Fruit fly (Drosophila melanogaster) whole organism, embryonic: ENCODE data around the gene Ifrd1.

Experiments used
- Asciz ChIP-seq: fragments of 200-800 bp; sonication (Bioruptor generic); optimal IDR thresholded peaks from 2 replicates; lab custom pipeline; 2017; ENCODE audit warnings: missing biosample characterization, mild to moderate bottlenecking, missing genetic modification characterization, missing genetic modification reagents
- B-H1 ChIP-seq: fragments of 200-800 bp; sonication (Bioruptor generic); IDR thresholded peaks from 3 replicates; pipeline ENCODE4 v1.3.6; 2022; ENCODE audit warnings: missing biosample characterization, missing genetic modification characterization
- BEAF-32 ChIP-seq: fragments of 200-800 bp; sonication (Bioruptor generic); optimal IDR thresholded peaks from 3 replicates; lab custom pipeline; 2017; ENCODE audit warnings: missing biosample characterization, missing genetic modification characterization, mild to moderate bottlenecking, moderate library complexity, missing genetic modification reagents
- C15 ChIP-seq: fragments of 200-800 bp; sonication (Bioruptor generic); IDR thresholded peaks from 3 replicates; pipeline ENCODE4 v1.3.6; 2022; ENCODE audit warnings: missing biosample characterization, missing genetic modification characterization
- CG11247 ChIP-seq: fragments of 200-800 bp; sonication (Bioruptor generic); IDR thresholded peaks from 2 replicates; pipeline ENCODE4 v1.3.6; 2022; ENCODE audit warnings: missing biosample characterization, missing genetic modification characterization
- CG11695 ChIP-seq: fragments of 200-800 bp; sonication (Bioruptor generic); IDR thresholded peaks from 3 replicates; pipeline ENCODE4 v1.3.6; 2022; ENCODE audit warnings: missing biosample characterization, missing genetic modification characterization
- CG11696 ChIP-seq: fragments of 200-800 bp; sonication (Bioruptor generic); IDR thresholded peaks from 2 replicates; pipeline ENCODE4 v1.3.6; 2022; ENCODE audit warnings: missing biosample characterization, missing genetic modification characterization
- CG12769 ChIP-seq: fragments of 200-800 bp; sonication (Bioruptor generic); optimal IDR thresholded peaks from 2 replicates; lab custom pipeline; 2019; ENCODE audit warnings: missing biosample characterization, mild to moderate bottlenecking, missing genetic modification characterization, moderate library complexity
- CG13424 ChIP-seq: fragments of 200-800 bp; sonication (Bioruptor generic); optimal IDR thresholded peaks from 2 replicates; lab custom pipeline; 2019; ENCODE audit warnings: missing biosample characterization, mild to moderate bottlenecking, missing genetic modification characterization, moderate library complexity
- CG14667 ChIP-seq: fragments of 200-800 bp; sonication (Bioruptor generic); IDR thresholded peaks from 2 replicates; pipeline ENCODE4 v1.3.6; 2022; ENCODE audit warnings: missing biosample characterization, missing genetic modification characterization
- CG14710 ChIP-seq: fragments of 200-800 bp; sonication (Bioruptor generic); optimal IDR thresholded peaks from 3 replicates; lab custom pipeline; 2019; ENCODE audit warnings: missing biosample characterization, mild to moderate bottlenecking, missing genetic modification characterization, moderate library complexity
- CG15514 ChIP-seq: fragments of 200-800 bp; sonication (Bioruptor generic); optimal IDR thresholded peaks from 3 replicates; lab custom pipeline; 2017; ENCODE audit warnings: missing biosample characterization, missing genetic modification characterization, mild to moderate bottlenecking, moderate library complexity, missing genetic modification reagents
- CG16815 ChIP-seq: fragments of 200-800 bp; sonication (Bioruptor generic); optimal IDR thresholded peaks from 3 replicates; lab custom pipeline; 2017; ENCODE audit warnings: missing biosample characterization, mild to moderate bottlenecking, missing genetic modification characterization
- CG17912 ChIP-seq: fragments of 200-800 bp; sonication (Bioruptor generic); optimal IDR thresholded peaks from 2 replicates; lab custom pipeline; 2018; ENCODE audit warnings: missing biosample characterization, mild to moderate bottlenecking, missing genetic modification characterization
- CG2116 ChIP-seq: fragments of 200-800 bp; sonication (Bioruptor generic); optimal IDR thresholded peaks from 3 replicates; lab custom pipeline; 2018; ENCODE audit warnings: missing biosample characterization, mild to moderate bottlenecking, missing genetic modification characterization
- CG34376 ChIP-seq: fragments of 200-800 bp; sonication (Bioruptor generic); optimal IDR thresholded peaks from 2 replicates; lab custom pipeline; 2018; ENCODE audit warnings: missing biosample characterization, mild to moderate bottlenecking, missing genetic modification characterization
- CG3726 ChIP-seq: fragments of 200-800 bp; sonication (Bioruptor generic); IDR thresholded peaks from 3 replicates; pipeline ENCODE4, ENCODE4 v1.3.6; 2022; ENCODE audit warnings: missing biosample characterization, missing genetic modification characterization
- CG3847 ChIP-seq: fragments of 200-800 bp; sonication (Bioruptor generic); IDR thresholded peaks from 2 replicates; pipeline ENCODE4 v1.3.6; 2022; ENCODE audit warnings: missing biosample characterization, missing genetic modification characterization
- CG7786 ChIP-seq: fragments of 200-800 bp; sonication (Bioruptor generic); optimal IDR thresholded peaks from 2 replicates; lab custom pipeline; 2016; ENCODE audit warnings: missing biosample characterization, missing genetic modification characterization
- CTCF ChIP-seq: fragments of 200-800 bp; sonication (Bioruptor generic); optimal IDR thresholded peaks from 2 replicates; lab custom pipeline; 2017; ENCODE audit warnings: missing biosample characterization, mild to moderate bottlenecking, missing genetic modification characterization, moderate library complexity
- Elba2 ChIP-seq: fragments of 200-800 bp; sonication (Bioruptor generic); optimal IDR thresholded peaks from 3 replicates; lab custom pipeline; 2016; ENCODE audit warnings: missing biosample characterization, missing genetic modification characterization
- HLHmδ ChIP-seq: fragments of 200-800 bp; sonication (Bioruptor generic); optimal IDR thresholded peaks from 2 replicates; lab custom pipeline; 2018; ENCODE audit warnings: missing biosample characterization, mild to moderate bottlenecking, missing genetic modification characterization, moderate library complexity
- Hey ChIP-seq: fragments of 200-800 bp; sonication (Bioruptor generic); optimal IDR thresholded peaks from 3 replicates; lab custom pipeline; 2018; ENCODE audit warnings: missing biosample characterization, mild to moderate bottlenecking, missing genetic modification characterization
- MBD-R2 ChIP-seq: fragments of 200-800 bp; sonication (Bioruptor generic); IDR thresholded peaks from 2 replicates; pipeline ENCODE4 v1.3.6; 2022; ENCODE audit warnings: missing biosample characterization, missing genetic modification characterization
- NC2β ChIP-seq: fragments of 200-800 bp; sonication (Bioruptor generic); optimal IDR thresholded peaks from 2 replicates; lab custom pipeline; 2016; ENCODE audit warnings: missing biosample characterization, missing genetic modification characterization
- Opbp ChIP-seq: fragments of 200-800 bp; sonication (Bioruptor generic); IDR thresholded peaks from 3 replicates; pipeline ENCODE4 v1.3.6; 2022; ENCODE audit warnings: missing biosample characterization, missing genetic modification characterization; ENCODE audit not compliant: partially characterized antibody
- Pdp1 ChIP-seq, 2 experiments: fragments of 200-800 bp; sonication (Bioruptor generic); optimal IDR thresholded peaks; 3 replicates each; lab custom pipeline; 2016; ENCODE audit warnings: missing biosample characterization in 2 of 2, missing genetic modification characterization in 2 of 2, mild to moderate bottlenecking in 1 of 2, moderate library complexity in 1 of 2
- Trl ChIP-seq, 3 experiments: fragments of >200 bp in 2 of 3; fragments of 200-800 bp in 1 of 3; sonication (Bioruptor generic) in 1 of 3; optimal IDR thresholded peaks; 2 replicates in 1 of 3; 3 replicates in 2 of 3; lab custom pipeline; 2016 to 2017; ENCODE audit warnings: missing biosample characterization in 1 of 3, missing genetic modification characterization in 1 of 3
- ato ChIP-seq: fragments of 200-800 bp; sonication (Bioruptor generic); IDR thresholded peaks from 2 replicates; pipeline ENCODE4 v1.3.6; 2022; ENCODE audit warnings: missing biosample characterization, missing genetic modification characterization; ENCODE audit not compliant: partially characterized antibody
- bbx ChIP-seq: fragments of 200-800 bp; sonication (Bioruptor generic); IDR thresholded peaks from 2 replicates; pipeline ENCODE4 v1.3.6; 2022; ENCODE audit warnings: missing biosample characterization, missing genetic modification characterization; ENCODE audit not compliant: partially characterized antibody
- cg ChIP-seq: fragments of 200-800 bp; sonication (Bioruptor generic); optimal IDR thresholded peaks from 3 replicates; lab custom pipeline; 2019; ENCODE audit warnings: missing biosample characterization, mild to moderate bottlenecking, missing genetic modification characterization, moderate library complexity
- chinmo ChIP-seq: fragments of 200-800 bp; sonication (Bioruptor generic); IDR thresholded peaks from 4 replicates; pipeline ENCODE4 v1.3.6; 2022; ENCODE audit warnings: missing biosample characterization, missing genetic modification characterization; ENCODE audit not compliant: partially characterized antibody
- corto ChIP-seq: fragments of 200-800 bp; sonication (Bioruptor generic); optimal IDR thresholded peaks from 2 replicates; lab custom pipeline; 2016; ENCODE audit warnings: missing biosample characterization, mild to moderate bottlenecking, missing genetic modification characterization, moderate library complexity
- crp ChIP-seq, 2 experiments: fragments of 200-800 bp; sonication (Bioruptor generic); optimal IDR thresholded peaks; 2 replicates in 1 of 2; 3 replicates in 1 of 2; lab custom pipeline; 2017; ENCODE audit warnings: missing biosample characterization in 2 of 2, missing genetic modification characterization in 2 of 2, mild to moderate bottlenecking in 1 of 2, moderate library complexity in 1 of 2
- dpn ChIP-seq, 2 experiments: fragments of 200-800 bp; sonication (Bioruptor generic); optimal IDR thresholded peaks; 3 replicates each; lab custom pipeline; 2016; ENCODE audit warnings: missing biosample characterization in 2 of 2, missing genetic modification characterization in 2 of 2
- fd64A ChIP-seq: fragments of 200-800 bp; sonication (Bioruptor generic); optimal IDR thresholded peaks from 3 replicates; lab custom pipeline; 2018; ENCODE audit warnings: missing biosample characterization, mild to moderate bottlenecking, missing genetic modification characterization
- gfzf ChIP-seq: fragments of 200-800 bp; sonication (Bioruptor generic); optimal IDR thresholded peaks from 2 replicates; lab custom pipeline; 2016; ENCODE audit warnings: missing biosample characterization, mild to moderate bottlenecking, missing genetic modification characterization, moderate library complexity
- her ChIP-seq: fragments of 200-800 bp; sonication (Bioruptor generic); optimal IDR thresholded peaks from 2 replicates; lab custom pipeline; 2016; ENCODE audit warnings: missing biosample characterization, missing genetic modification characterization
- hkb ChIP-seq, 2 experiments: fragments of 200-800 bp in 1 of 2; fragments of >200 bp in 1 of 2; sonication (Bioruptor generic) in 1 of 2; IDR thresholded peaks in 1 of 2; optimal IDR thresholded peaks in 1 of 2; 2 replicates each; pipeline versions ENCODE4 v1.3.6 to Lab custom; 2017 to 2022; ENCODE audit warnings: missing biosample characterization in 1 of 2, missing genetic modification characterization in 1 of 2
- jigr1 ChIP-seq: fragments of 200-800 bp; sonication (Bioruptor generic); IDR thresholded peaks from 3 replicates; pipeline ENCODE4 v1.3.6; 2022; ENCODE audit warnings: missing biosample characterization, missing genetic modification characterization
- jumu ChIP-seq: fragments of 200-800 bp; sonication (Bioruptor generic); optimal IDR thresholded peaks from 3 replicates; lab custom pipeline; 2016; ENCODE audit warnings: missing biosample characterization, missing genetic modification characterization
- knrl ChIP-seq: fragments of 200-800 bp; sonication (Bioruptor generic); IDR thresholded peaks from 3 replicates; pipeline ENCODE4 v1.3.6; 2022; ENCODE audit warnings: missing biosample characterization, missing genetic modification characterization; ENCODE audit not compliant: partially characterized antibody
- nerfin-1 ChIP-seq: fragments of 200-800 bp; sonication (Bioruptor generic); optimal IDR thresholded peaks from 3 replicates; lab custom pipeline; 2019; ENCODE audit warnings: missing biosample characterization, mild to moderate bottlenecking, missing genetic modification characterization, moderate library complexity
- nom ChIP-seq: fragments of 200-800 bp; sonication (Bioruptor generic); optimal IDR thresholded peaks from 2 replicates; lab custom pipeline; 2017; ENCODE audit warnings: missing biosample characterization, missing genetic modification characterization, mild to moderate bottlenecking, moderate library complexity, missing genetic modification reagents
- rib ChIP-seq: fragments of 200-800 bp; sonication (Bioruptor generic); IDR thresholded peaks from 2 replicates; pipeline ENCODE4 v1.3.6; 2022; ENCODE audit warnings: missing biosample characterization, missing genetic modification characterization
- tap ChIP-seq: fragments of 200-800 bp; optimal IDR thresholded peaks from 3 replicates; lab custom pipeline; 2019; ENCODE audit warnings: missing biosample characterization, mild to moderate bottlenecking, missing genetic modification characterization, moderate library complexity
- unpg ChIP-seq: fragments of 200-800 bp; sonication (Bioruptor generic); optimal IDR thresholded peaks from 3 replicates; lab custom pipeline; 2018; ENCODE audit warnings: missing biosample characterization, mild to moderate bottlenecking, missing genetic modification characterization, moderate library complexity

Ifrd1 gene

DNA sequence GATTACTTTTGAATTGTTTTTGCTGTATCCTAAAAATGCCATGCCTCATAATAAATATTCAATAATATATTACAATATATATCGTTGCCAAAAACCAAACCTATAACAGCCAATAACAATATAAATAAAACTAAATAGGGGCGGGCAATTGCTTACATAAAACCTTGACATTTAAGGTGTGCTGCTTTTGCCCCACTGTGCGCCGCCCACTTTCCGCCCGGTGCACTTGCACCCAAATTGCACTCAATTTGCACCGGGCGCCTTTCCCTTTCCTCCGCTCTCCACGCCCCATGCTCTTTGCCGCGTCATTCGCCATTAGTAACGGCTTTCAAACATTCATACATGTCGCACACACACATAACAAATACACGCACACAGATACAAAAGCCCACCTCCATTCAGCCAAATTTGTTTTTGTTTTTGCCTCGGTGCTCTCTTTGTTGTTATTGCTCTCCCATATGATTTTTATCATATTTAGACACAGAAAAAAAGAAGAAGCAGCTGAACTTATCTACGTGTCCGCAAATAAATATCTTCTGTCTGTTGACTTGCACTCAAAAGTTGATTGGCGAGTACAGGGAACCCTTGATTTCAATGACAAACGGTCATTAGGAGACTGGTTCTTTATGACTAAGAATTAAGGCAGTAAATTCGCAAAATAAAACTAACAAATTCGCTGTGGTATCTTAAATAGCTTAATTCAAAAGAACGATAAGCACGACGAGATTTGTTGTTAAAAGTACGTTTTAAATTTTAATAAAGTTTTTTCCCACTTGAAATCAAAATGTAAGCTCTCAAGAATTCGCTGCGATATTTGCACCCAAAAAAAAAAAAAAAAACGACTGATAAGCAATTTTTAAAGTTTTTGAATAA lies 16.2 kb downstream of the Ifrd1 start (continued):
- peak; percentile 36 for TF ChIP-seq CG34376 (GFP tag; lab: Kevin White, UChicago)
- TF ChIP-seq BEAF-32 (GFP tag; lab: Kevin White, UChicago) = no peak
- no peak for TF ChIP-seq nerfin-1 (tag; lab: Kevin White, UChicago)
- peak; percentile 76; the same call in 1 of the 2 replicates for TF ChIP-seq rib (GFP tag; lab: Robert Waterston, UW)
- peak; percentile 14 for TF ChIP-seq her
- TF ChIP-seq Hey (tag; lab: Kevin White, UChicago) = no peak
- TF ChIP-seq hkb (optimal IDR thresholded peaks at IDR 0.05; lab: Kevin White, UChicago) = no peak
- no peak for TF ChIP-seq hkb (GFP tag; IDR thresholded peaks at IDR 0.05; lab: Robert Waterston, UW)
- TF ChIP-seq crp (GFP tag; optimal IDR thresholded peaks at IDR 0.05; lab: Kevin White, UChicago) = peak in 1 of 2 experiments; percentile 25
- no peak for TF ChIP-seq CG3726 (GFP tag; lab: Robert Waterston, UW)
- TF ChIP-seq chinmo (GFP tag; lab: Robert Waterston, UW) = peak; percentile 88; the same call in 3 of the 4 replicates
- no peak for TF ChIP-seq MBD-R2 (GFP tag; lab: Robert Waterston, UW)
- no peak for TF ChIP-seq nom
- peak; percentile 2 for TF ChIP-seq CG13424
- TF ChIP-seq Asciz (GFP tag; lab: Kevin White, UChicago) = no peak
- peak; percentile 0 for TF ChIP-seq CG17912 (GFP tag; lab: Kevin White, UChicago)
- TF ChIP-seq CG15514 (GFP tag; lab: Kevin White, UChicago) = no peak
- no peak for TF ChIP-seq CG14667 (GFP tag; lab: Robert Waterston, UW)
- TF ChIP-seq CG14710 (tag; lab: Kevin White, UChicago) = no peak
- no peak for TF ChIP-seq ato (GFP tag; lab: Robert Waterston, UW)
- no peak for TF ChIP-seq Opbp (GFP tag; lab: Robert Waterston, UW)
- TF ChIP-seq jumu (GFP tag; lab: Kevin White, UChicago) = no peak
- TF ChIP-seq CG7786 = no peak
- peak; percentile 26 to 43 for TF ChIP-seq Trl (optimal IDR thresholded peaks at IDR 0.05; lab: Kevin White, UChicago)
- TF ChIP-seq Trl (GFP tag; optimal IDR thresholded peaks at IDR 0.05; lab: Kevin White, UChicago) = peak; percentile 2
- peak; percentile 18 for TF ChIP-seq CG12769 (tag; lab: Kevin White, UChicago)
- TF ChIP-seq knrl (GFP tag; lab: Robert Waterston, UW) = no peak
- TF ChIP-seq CG2116 = no peak
- no peak for TF ChIP-seq jigr1 (GFP tag; lab: Robert Waterston, UW)
- TF ChIP-seq tap = peak; percentile 30
- TF ChIP-seq CG3847 (GFP tag; lab: Robert Waterston, UW) = no peak
- TF ChIP-seq HLHmδ = no peak
- no peak for TF ChIP-seq Pdp1 (GFP tag; optimal IDR thresholded peaks at IDR 0.05; lab: Kevin White, UChicago)
- no peak for TF ChIP-seq CTCF
- TF ChIP-seq CG11247 (GFP tag; lab: Robert Waterston, UW) = no peak
- TF ChIP-seq CG11696 (GFP tag; lab: Robert Waterston, UW) = no peak
- TF ChIP-seq NC2β (GFP tag; lab: Kevin White, UChicago) = no peak
- TF ChIP-seq Elba2 = no peak
- TF ChIP-seq CG16815 = no peak
- TF ChIP-seq C15 (GFP tag; lab: Robert Waterston, UW) = no peak
- no peak for TF ChIP-seq B-H1 (GFP tag; lab: Robert Waterston, UW)
- TF ChIP-seq unpg (GFP tag; lab: Kevin White, UChicago) = peak; percentile 13
- TF ChIP-seq CG11695 (GFP tag; lab: Robert Waterston, UW) = peak; percentile 48; the same call in 2 of the 3 replicates
- TF ChIP-seq cg = peak; percentile 85
- 0 out of 2 replicates have a peak, but pooled peaks have one; percentile 14 for TF ChIP-seq bbx (GFP tag; lab: Robert Waterston, UW)
- no peak for TF ChIP-seq fd64A
- no peak for TF ChIP-seq gfzf (GFP tag; lab: Kevin White, UChicago)
- no peak for TF ChIP-seq dpn (GFP tag; optimal IDR thresholded peaks at IDR 0.05; lab: Kevin White, UChicago)
- no peak for TF ChIP-seq corto (GFP tag; lab: Kevin White, UChicago)
